Fruit fly (Drosophila melanogaster) whole organism, pupa: ENCODE measurements around the gene CG8176.
A peak's percentile ranks its signal among the peaks of the same experiment; 100 is the strongest.

Source experiments
- CG10348 ChIP-seq: fragments of 200-800 bp; sonication (Bioruptor generic); IDR thresholded peaks from 2 replicates; pipeline ENCODE4 v1.3.6; 2022; ENCODE audit warnings: missing biosample characterization, missing genetic modification characterization
- CG12605 ChIP-seq: fragments of 200-800 bp; sonication (Bioruptor generic); IDR thresholded peaks from 2 replicates; pipeline ENCODE4 v1.3.6; 2022; ENCODE audit warnings: missing biosample characterization, missing genetic modification characterization
- CG13204 ChIP-seq: fragments of 200-800 bp; sonication (Bioruptor generic); optimal IDR thresholded peaks from 2 replicates; lab custom pipeline; 2018; ENCODE audit warnings: missing biosample characterization, mild to moderate bottlenecking, missing genetic modification characterization, moderate library complexity
- CG14655 ChIP-seq: fragments of 200-800 bp; sonication (Bioruptor generic); optimal IDR thresholded peaks from 3 replicates; lab custom pipeline; 2017; ENCODE audit warnings: mild to moderate bottlenecking, missing biosample characterization, missing genetic modification reagents, missing genetic modification characterization
- CG15710 ChIP-seq: fragments of 200-800 bp; sonication (Bioruptor generic); optimal IDR thresholded peaks from 2 replicates; lab custom pipeline; 2018; ENCODE audit warnings: missing biosample characterization, mild to moderate bottlenecking, missing genetic modification characterization, moderate library complexity
- CG17806 ChIP-seq: fragments of 200-800 bp; sonication (Bioruptor generic); optimal IDR thresholded peaks from 2 replicates; lab custom pipeline; 2018; ENCODE audit warnings: missing biosample characterization, mild to moderate bottlenecking, missing genetic modification characterization, moderate library complexity
- CG32121 ChIP-seq: fragments of 200-800 bp; sonication (Bioruptor generic); IDR thresholded peaks from 2 replicates; pipeline ENCODE4 v1.3.6; 2022; ENCODE audit warnings: missing biosample characterization, missing genetic modification characterization
- CG34367 ChIP-seq: fragments of 200-800 bp; sonication (Bioruptor generic); optimal IDR thresholded peaks from 2 replicates; lab custom pipeline; 2018; ENCODE audit warnings: missing biosample characterization, mild to moderate bottlenecking, missing genetic modification characterization
- CG4496 ChIP-seq: fragments of 200-800 bp; sonication (Bioruptor generic); IDR thresholded peaks from 3 replicates; pipeline ENCODE4 v1.3.6; 2022; ENCODE audit warnings: missing biosample characterization, missing genetic modification characterization
- CG8159 ChIP-seq: fragments of 200-800 bp; sonication (Bioruptor generic); optimal IDR thresholded peaks from 3 replicates; lab custom pipeline; 2018; ENCODE audit warnings: missing biosample characterization, mild to moderate bottlenecking, missing genetic modification characterization, moderate library complexity
- CG8301 ChIP-seq: fragments of 200-800 bp; sonication (Bioruptor generic); optimal IDR thresholded peaks from 2 replicates; lab custom pipeline; 2018; ENCODE audit warnings: missing biosample characterization, mild to moderate bottlenecking, missing genetic modification characterization
- CG9948 ChIP-seq: fragments of 200-800 bp; sonication (Bioruptor generic); optimal IDR thresholded peaks from 2 replicates; lab custom pipeline; 2018; ENCODE audit warnings: missing biosample characterization, mild to moderate bottlenecking, missing genetic modification characterization, moderate library complexity
- D1 ChIP-seq: fragments of 200-800 bp; sonication (Bioruptor generic); optimal IDR thresholded peaks from 2 replicates; lab custom pipeline; 2018; ENCODE audit warnings: missing biosample characterization, mild to moderate bottlenecking, missing genetic modification characterization, moderate library complexity
- EcR ChIP-seq: fragments of 200-800 bp; sonication (Bioruptor generic); optimal IDR thresholded peaks from 3 replicates; lab custom pipeline; 2019; ENCODE audit warnings: missing biosample characterization, missing genetic modification characterization, mild to moderate bottlenecking, moderate library complexity, missing genetic modification reagents
- Ets98B ChIP-seq: fragments of 200-800 bp; sonication (Bioruptor generic); IDR thresholded peaks from 2 replicates; pipeline ENCODE4 v1.3.6; 2022; ENCODE audit warnings: missing biosample characterization, missing genetic modification characterization
- Pif1A ChIP-seq: fragments of 200-800 bp; sonication (Bioruptor generic); optimal IDR thresholded peaks from 3 replicates; lab custom pipeline; 2016; ENCODE audit warnings: missing biosample characterization, missing genetic modification characterization
- Pif1B ChIP-seq: fragments of 200-800 bp; sonication (Bioruptor generic); optimal IDR thresholded peaks from 3 replicates; lab custom pipeline; 2016; ENCODE audit warnings: missing biosample characterization, missing genetic modification characterization
- Snoo ChIP-seq: fragments of 200-800 bp; sonication (Bioruptor generic); optimal IDR thresholded peaks from 3 replicates; lab custom pipeline; 2017; ENCODE audit warnings: missing biosample characterization, mild to moderate bottlenecking, missing genetic modification characterization, inconsistent platforms
- fd96Ca ChIP-seq: fragments of 200-800 bp; sonication (Bioruptor generic); IDR thresholded peaks from 3 replicates; pipeline ENCODE4 v1.3.6; 2022; ENCODE audit warnings: missing biosample characterization, missing genetic modification characterization
- gl ChIP-seq: fragments of 200-800 bp; sonication (Bioruptor generic); optimal IDR thresholded peaks from 2 replicates; lab custom pipeline; 2018; ENCODE audit warnings: missing biosample characterization, mild to moderate bottlenecking, missing genetic modification characterization
- rn ChIP-seq: fragments of 200-800 bp; sonication (Bioruptor generic); IDR thresholded peaks from 2 replicates; pipeline ENCODE4 v1.3.6; 2022; ENCODE audit warnings: missing biosample characterization, missing genetic modification characterization

Gene CG8176

dm6 chr3R:9512193-9513051 is 3.4 kb upstream of the CG8176 start:
- peak; percentile 79 for TF ChIP-seq EcR
- no peak for TF ChIP-seq CG17806 (tag; lab: Kevin White, UChicago)

DNA sequence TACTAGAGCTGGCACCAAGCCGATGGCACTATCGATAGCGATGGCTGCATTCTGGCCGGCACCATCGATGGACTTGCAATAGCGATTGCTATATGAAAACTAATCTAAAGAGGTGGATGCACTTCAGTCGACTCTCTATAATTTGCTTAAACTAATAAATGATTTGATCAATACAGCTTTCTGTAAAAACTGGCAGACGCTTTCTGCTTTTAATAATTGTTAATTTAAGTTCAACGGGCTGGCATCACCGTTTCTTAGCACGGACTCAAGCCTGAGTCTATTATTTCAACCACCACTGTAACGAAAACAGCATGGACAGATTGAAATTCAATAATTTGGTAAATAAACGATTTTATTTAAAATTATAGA is 2.8 kb upstream of the CG8176 start, which contains the start of the genes Ras85D and Rlb1:
TSS of gene Ras85D (minus strand) at position 16 of the 369 bp plus-strand sequence.
TSS of gene Rlb1 (plus strand) at position 276 of the 369 bp plus-strand sequence.
- TF ChIP-seq CG14655 (GFP tag; lab: Kevin White, UChicago) (no peak), CG12605 (GFP tag; lab: Robert Waterston, UW) (no peak), EcR (no peak), D1 (tag; lab: Kevin White, UChicago) (no peak), Snoo (peak; percentile 23), rn (GFP tag; lab: Robert Waterston, UW) (no peak), CG17806 (tag; lab: Kevin White, UChicago) (peak; percentile 19), CG8301 (tag; lab: Kevin White, UChicago) (no peak), CG32121 (GFP tag; lab: Robert Waterston, UW) (no peak), CG8159 (tag; lab: Kevin White, UChicago) (peak; percentile 33), CG15710 (tag; lab: Kevin White, UChicago) (peak; percentile 34), CG9948 (peak; percentile 9), fd96Ca (GFP tag; lab: Robert Waterston, UW) (no peak)

dm6 chr3R:9516400-9516852 is 619 bp downstream of the CG8176 start:
- TF ChIP-seq CG9948 (no peak), CG32121 (GFP tag; lab: Robert Waterston, UW) (no peak), gl (tag; lab: Kevin White, UChicago) (no peak), Ets98B (no peak), CG17806 (tag; lab: Kevin White, UChicago) (no peak), Pif1B (GFP tag; lab: Kevin White, UChicago) (no peak), Pif1A (GFP tag; lab: Kevin White, UChicago) (no peak), CG15710 (tag; lab: Kevin White, UChicago) (no peak), CG13204 (GFP tag; lab: Kevin White, UChicago) (no peak)
- TF ChIP-seq, all 21 proteins: peak for 0

- TF ChIP-seq D1 (tag; lab: Kevin White, UChicago) = no peak
- TF ChIP-seq CG32121 (GFP tag; lab: Robert Waterston, UW) = peak; percentile 94
- peak; percentile 84 for TF ChIP-seq CG8301 (tag; lab: Kevin White, UChicago)
- TF ChIP-seq Pif1B (GFP tag; lab: Kevin White, UChicago) = no peak
- peak; percentile 82 for TF ChIP-seq CG17806 (tag; lab: Kevin White, UChicago)
- peak; percentile 91 for TF ChIP-seq Pif1A (GFP tag; lab: Kevin White, UChicago)
- no peak for TF ChIP-seq CG34367 (tag; lab: Kevin White, UChicago)
- TF ChIP-seq rn (GFP tag; lab: Robert Waterston, UW) = peak; percentile 80
- peak; percentile 88 for TF ChIP-seq CG12605 (GFP tag; lab: Robert Waterston, UW)
- no peak for TF ChIP-seq CG13204 (GFP tag; lab: Kevin White, UChicago)
- peak; percentile 62 for TF ChIP-seq gl (tag; lab: Kevin White, UChicago)
- no peak for TF ChIP-seq CG14655 (GFP tag; lab: Kevin White, UChicago)
- TF ChIP-seq CG15710 (tag; lab: Kevin White, UChicago) = no peak
- TF ChIP-seq CG8159 (tag; lab: Kevin White, UChicago) = no peak
- TF ChIP-seq fd96Ca (GFP tag; lab: Robert Waterston, UW) = peak; percentile 97
- TF ChIP-seq CG10348 = peak; percentile 71
- peak; percentile 96 for TF ChIP-seq Ets98B
- TF ChIP-seq CG9948 = peak; percentile 76
- TF ChIP-seq EcR = no peak
- TF ChIP-seq CG4496 = peak; percentile 97
- peak; percentile 79 for TF ChIP-seq Snoo
Measured at dm6 chr3R:9527907-9528842, 12.4 kb downstream of the CG8176 start.

DNA sequence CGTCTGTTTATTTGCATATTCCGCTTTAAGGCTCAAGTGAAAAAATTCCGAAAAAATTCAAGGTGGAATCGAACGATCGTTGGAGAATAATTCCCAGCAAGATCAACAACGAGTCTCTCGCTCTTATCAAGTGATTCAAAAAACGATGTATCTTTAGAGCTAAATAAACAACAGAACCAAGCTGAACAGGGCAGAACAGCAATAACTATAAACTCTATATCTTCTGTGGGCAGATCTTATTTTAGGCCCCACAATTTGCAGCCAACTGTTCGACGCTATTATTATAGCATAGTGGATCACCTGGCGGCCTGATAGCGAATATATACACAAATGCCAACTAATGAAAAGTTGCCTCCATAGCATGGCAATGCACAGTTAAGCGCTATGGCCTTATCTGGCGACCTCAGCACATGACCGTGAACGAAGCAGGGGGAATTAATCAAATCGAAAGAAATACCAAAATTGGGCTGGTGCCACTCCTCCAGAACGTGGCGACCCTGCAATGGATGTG is 13.6 kb downstream of the CG8176 start:
- TF ChIP-seq CG14655 (GFP tag; lab: Kevin White, UChicago) = no peak
- no peak for TF ChIP-seq CG4496
- no peak for TF ChIP-seq fd96Ca (GFP tag; lab: Robert Waterston, UW)

DNA sequence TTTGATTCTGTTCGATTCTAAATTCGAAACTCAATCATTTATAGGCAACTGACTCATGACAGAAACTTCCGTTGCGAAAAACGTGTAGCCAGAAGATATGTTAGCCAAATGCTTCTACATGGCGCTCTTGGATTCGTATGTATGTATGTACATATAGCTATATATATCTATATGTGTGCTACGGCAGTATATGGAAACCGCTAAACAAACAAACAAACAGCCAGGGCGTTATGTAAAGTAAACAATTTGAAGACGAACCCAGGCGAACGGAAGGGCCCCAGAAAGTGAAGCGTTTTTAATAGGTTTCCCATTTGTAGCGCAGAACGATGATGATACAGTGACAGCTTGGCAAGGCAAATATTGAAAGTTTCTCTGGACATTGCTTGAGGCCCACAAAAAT is 14.1 kb downstream of the CG8176 start:
- TF ChIP-seq rn (GFP tag; lab: Robert Waterston, UW) (no peak), fd96Ca (GFP tag; lab: Robert Waterston, UW) (no peak), Snoo (no peak), D1 (tag; lab: Kevin White, UChicago) (no peak)
